Worm (Caenorhabditis elegans): ENCODE data around the gene Y14H12A.2.

ce11 chrII:4032293-4032692, 42.8 kb upstream of the Y14H12A.2 start, which contains the start of gene K07D4.4:
- TF ChIP-seq nhr-237 (tag; optimal IDR thresholded peaks at IDR 0.05) (no peak), blmp-1 (tag; optimal IDR thresholded peaks at IDR 0.05) (no peak)

All from whole organism, mixed stage, embryonic.